Fruit fly (Drosophila melanogaster) whole organism, embryonic: Measurements from ENCODE around the gene CG15498.

Experiments used
- Adf1 ChIP-seq: fragments of 200-800 bp; sonication (Bioruptor generic); IDR thresholded peaks from 2 replicates; pipeline ENCODE4 v1.3.6; 2022; ENCODE audit warnings: missing biosample characterization, missing genetic modification characterization
- B-H2 ChIP-seq: fragments of 200-800 bp; sonication (Bioruptor generic); optimal IDR thresholded peaks from 2 replicates; lab custom pipeline; 2018; ENCODE audit warnings: missing biosample characterization, mild to moderate bottlenecking, missing genetic modification characterization
- Bdp1 ChIP-seq: fragments of 200-800 bp; sonication (Bioruptor generic); optimal IDR thresholded peaks from 3 replicates; lab custom pipeline; 2016; ENCODE audit warnings: missing biosample characterization, missing genetic modification characterization
- CG10543 ChIP-seq: fragments of 200-800 bp; sonication (Bioruptor generic); optimal IDR thresholded peaks from 3 replicates; lab custom pipeline; 2017; ENCODE audit warnings: missing biosample characterization, mild to moderate bottlenecking, missing genetic modification characterization, moderate library complexity
- CG1233 ChIP-seq: fragments of 200-800 bp; sonication (Bioruptor generic); optimal IDR thresholded peaks from 4 replicates; lab custom pipeline; 2018; ENCODE audit warnings: missing biosample characterization, mild to moderate bottlenecking, missing genetic modification characterization
- CG13624 ChIP-seq: fragments of 200-800 bp; sonication (Bioruptor generic); optimal IDR thresholded peaks from 2 replicates; lab custom pipeline; 2016; ENCODE audit warnings: missing biosample characterization, missing genetic modification characterization
- CG13894 ChIP-seq: fragments of 200-800 bp; sonication (Bioruptor generic); optimal IDR thresholded peaks from 3 replicates; lab custom pipeline; 2018; ENCODE audit warnings: missing biosample characterization, mild to moderate bottlenecking, missing genetic modification characterization, moderate library complexity
- CG15514 ChIP-seq: fragments of 200-800 bp; sonication (Bioruptor generic); optimal IDR thresholded peaks from 3 replicates; lab custom pipeline; 2017; ENCODE audit warnings: missing biosample characterization, missing genetic modification characterization, mild to moderate bottlenecking, moderate library complexity, missing genetic modification reagents
- CG16779 ChIP-seq: fragments of 200-800 bp; sonication (Bioruptor generic); IDR thresholded peaks from 2 replicates; pipeline ENCODE4 v1.3.6; 2022; ENCODE audit warnings: missing biosample characterization, missing genetic modification characterization
- CG1832 ChIP-seq: fragments of 200-800 bp; sonication (Bioruptor generic); optimal IDR thresholded peaks from 2 replicates; lab custom pipeline; 2017; ENCODE audit warnings: missing biosample characterization, mild to moderate bottlenecking, missing genetic modification characterization, inconsistent platforms
- CG2875 ChIP-seq: fragments of 200-800 bp; sonication (Bioruptor generic); optimal IDR thresholded peaks from 2 replicates; lab custom pipeline; 2017; ENCODE audit warnings: missing biosample characterization, mild to moderate bottlenecking, missing genetic modification characterization, missing genetic modification reagents
- CG3407 ChIP-seq: fragments of 200-800 bp; sonication (Bioruptor generic); optimal IDR thresholded peaks from 2 replicates; lab custom pipeline; 2018; ENCODE audit warnings: missing biosample characterization, mild to moderate bottlenecking, missing genetic modification characterization
- CG34224 ChIP-seq: fragments of 200-800 bp; sonication (Bioruptor generic); IDR thresholded peaks from 3 replicates; pipeline ENCODE4 v1.3.6; 2022; ENCODE audit warnings: missing biosample characterization, missing genetic modification characterization; ENCODE audit not compliant: partially characterized antibody
- CG34376 ChIP-seq: fragments of 200-800 bp; sonication (Bioruptor generic); optimal IDR thresholded peaks from 2 replicates; lab custom pipeline; 2018; ENCODE audit warnings: missing biosample characterization, mild to moderate bottlenecking, missing genetic modification characterization
- CG5245 ChIP-seq: fragments of 200-800 bp; sonication (Bioruptor generic); optimal IDR thresholded peaks from 3 replicates; lab custom pipeline; 2016; ENCODE audit warnings: missing biosample characterization, missing genetic modification characterization
- CG7357 ChIP-seq: fragments of 200-800 bp; sonication (Bioruptor generic); IDR thresholded peaks from 3 replicates; pipeline ENCODE4 v1.3.6; 2022; ENCODE audit warnings: missing biosample characterization, missing genetic modification characterization
- CG8924 ChIP-seq: fragments of 200-800 bp; optimal IDR thresholded peaks from 3 replicates; lab custom pipeline; 2019; ENCODE audit warnings: missing biosample characterization, mild to moderate bottlenecking, missing genetic modification characterization, moderate library complexity
- Dbx ChIP-seq: fragments of 200-800 bp; sonication (Bioruptor generic); IDR thresholded peaks from 3 replicates; pipeline ENCODE4 v1.3.6; 2022; ENCODE audit warnings: missing biosample characterization, missing genetic modification characterization
- Doc2 ChIP-seq: fragments of 200-800 bp; sonication (Bioruptor generic); IDR thresholded peaks from 2 replicates; pipeline ENCODE4 v1.3.6; 2022; ENCODE audit warnings: missing biosample characterization, missing genetic modification characterization
- Ets65A ChIP-seq: fragments of 200-800 bp; sonication (Bioruptor generic); peaks from one replicate; lab custom pipeline; 2016; ENCODE audit warnings: missing biosample characterization, missing genetic modification characterization
- Med ChIP-seq: fragments of 200-800 bp; sonication (Bioruptor generic); peaks from one replicate; lab custom pipeline; 2016; ENCODE audit warnings: missing biosample characterization, missing genetic modification characterization, mild to moderate bottlenecking, inconsistent platforms, moderate library complexity
- NK7.1 ChIP-seq: fragments of 200-800 bp; sonication (Bioruptor generic); optimal IDR thresholded peaks from 3 replicates; lab custom pipeline; 2016; ENCODE audit warnings: missing biosample characterization, missing genetic modification characterization
- Oaz ChIP-seq: fragments of 200-800 bp; sonication (Bioruptor generic); IDR thresholded peaks from 2 replicates; pipeline ENCODE4 v1.3.6; 2022; ENCODE audit warnings: missing biosample characterization, missing genetic modification characterization
- Pdp1 ChIP-seq, 2 experiments: fragments of 200-800 bp; sonication (Bioruptor generic); optimal IDR thresholded peaks; 3 replicates each; lab custom pipeline; 2016; ENCODE audit warnings: missing biosample characterization in 2 of 2, missing genetic modification characterization in 2 of 2, mild to moderate bottlenecking in 1 of 2, moderate library complexity in 1 of 2
- Rfx ChIP-seq: fragments of 200-800 bp; sonication (Bioruptor generic); IDR thresholded peaks from 2 replicates; pipeline ENCODE4 v1.3.6; 2022; ENCODE audit warnings: missing biosample characterization, missing genetic modification characterization
- Scr ChIP-seq: fragments of 200-800 bp; sonication (Bioruptor generic); IDR thresholded peaks from 2 replicates; pipeline ENCODE4 v1.3.6; 2022; ENCODE audit warnings: missing biosample characterization, missing genetic modification characterization; ENCODE audit not compliant: partially characterized antibody
- Sin3A ChIP-seq: fragments of >200 bp; optimal IDR thresholded peaks from 2 replicates; lab custom pipeline; 2018
- ara ChIP-seq: fragments of 200-800 bp; sonication (Bioruptor generic); IDR thresholded peaks from 2 replicates; pipeline ENCODE4 v1.3.6; 2022; ENCODE audit warnings: missing biosample characterization, missing genetic modification characterization
- bigmax ChIP-seq: fragments of 200-800 bp; sonication (Bioruptor generic); optimal IDR thresholded peaks from 2 replicates; lab custom pipeline; 2018; ENCODE audit warnings: missing biosample characterization, mild to moderate bottlenecking, missing genetic modification characterization
- chinmo ChIP-seq: fragments of 200-800 bp; sonication (Bioruptor generic); IDR thresholded peaks from 4 replicates; pipeline ENCODE4 v1.3.6; 2022; ENCODE audit warnings: missing biosample characterization, missing genetic modification characterization; ENCODE audit not compliant: partially characterized antibody
- ci ChIP-seq: fragments of 200-800 bp; sonication (Bioruptor generic); IDR thresholded peaks from 3 replicates; pipeline ENCODE4 v1.3.6; 2022; ENCODE audit warnings: missing biosample characterization, missing genetic modification characterization
- crol ChIP-seq: fragments of 200-800 bp; sonication (Bioruptor generic); IDR thresholded peaks from 2 replicates; pipeline ENCODE4 v1.3.6; 2022; ENCODE audit warnings: missing biosample characterization, missing genetic modification characterization
- esg ChIP-seq: fragments of 200-800 bp; sonication (Bioruptor generic); conservative IDR thresholded peaks from 2 replicates; pipeline ENCODE4 v1.3.6; 2022; ENCODE audit warnings: missing biosample characterization, missing genetic modification characterization
- ind ChIP-seq: fragments of 200-800 bp; sonication (Bioruptor generic); optimal IDR thresholded peaks from 3 replicates; lab custom pipeline; 2016; ENCODE audit warnings: missing biosample characterization, missing genetic modification characterization
- kni ChIP-seq: fragments of 200-800 bp; sonication (Bioruptor generic); optimal IDR thresholded peaks from 3 replicates; lab custom pipeline; 2017; ENCODE audit warnings: mild to moderate bottlenecking, missing biosample characterization, missing genetic modification reagents, missing genetic modification characterization
- nom ChIP-seq: fragments of 200-800 bp; sonication (Bioruptor generic); optimal IDR thresholded peaks from 2 replicates; lab custom pipeline; 2017; ENCODE audit warnings: missing biosample characterization, missing genetic modification characterization, mild to moderate bottlenecking, moderate library complexity, missing genetic modification reagents
- oc ChIP-seq: fragments of 200-800 bp; sonication (Bioruptor generic); optimal IDR thresholded peaks from 2 replicates; lab custom pipeline; 2018; ENCODE audit warnings: missing biosample characterization, mild to moderate bottlenecking, missing genetic modification characterization, moderate library complexity
- org-1 ChIP-seq: fragments of 200-800 bp; sonication (Bioruptor generic); optimal IDR thresholded peaks from 2 replicates; lab custom pipeline; 2017; ENCODE audit warnings: missing biosample characterization, missing genetic modification characterization
- otp ChIP-seq: fragments of 200-800 bp; sonication (Bioruptor generic); IDR thresholded peaks from 3 replicates; pipeline ENCODE4, ENCODE4 v1.3.6; 2022; ENCODE audit warnings: missing biosample characterization, missing genetic modification characterization
- pros ChIP-seq: fragments of 200-800 bp; sonication (Bioruptor generic); optimal IDR thresholded peaks from 3 replicates; lab custom pipeline; 2019; ENCODE audit warnings: missing biosample characterization, mild to moderate bottlenecking, missing genetic modification characterization, moderate library complexity
- psq ChIP-seq: fragments of 200-800 bp; sonication (Bioruptor generic); optimal IDR thresholded peaks from 2 replicates; lab custom pipeline; 2017; ENCODE audit warnings: missing biosample characterization, missing genetic modification characterization
- rib ChIP-seq: fragments of 200-800 bp; sonication (Bioruptor generic); IDR thresholded peaks from 2 replicates; pipeline ENCODE4 v1.3.6; 2022; ENCODE audit warnings: missing biosample characterization, missing genetic modification characterization
- ro ChIP-seq: fragments of 200-800 bp; sonication (Bioruptor generic); IDR thresholded peaks from 2 replicates; pipeline ENCODE4 v1.3.6; 2022; ENCODE audit warnings: missing biosample characterization, missing genetic modification characterization
- sens ChIP-seq: fragments of 200-800 bp; sonication (Bioruptor generic); peaks from one replicate; lab custom pipeline; 2016; ENCODE audit warnings: missing biosample characterization, missing genetic modification characterization
- shn ChIP-seq: fragments of 200-800 bp; sonication (Bioruptor generic); optimal IDR thresholded peaks from 3 replicates; lab custom pipeline; 2016; ENCODE audit warnings: missing biosample characterization, missing genetic modification characterization
- sna ChIP-seq: fragments of 200-800 bp; sonication (Bioruptor generic); IDR thresholded peaks from 2 replicates; pipeline ENCODE4 v1.3.6; 2022; ENCODE audit warnings: missing biosample characterization, missing genetic modification characterization; ENCODE audit not compliant: partially characterized antibody
- stwl ChIP-seq: fragments of 200-800 bp; sonication (Bioruptor generic); optimal IDR thresholded peaks from 3 replicates; lab custom pipeline; 2018; ENCODE audit warnings: missing biosample characterization, mild to moderate bottlenecking, missing genetic modification characterization, moderate library complexity
- z ChIP-seq: fragments of 200-800 bp; sonication (Bioruptor generic); IDR thresholded peaks from 3 replicates; pipeline ENCODE4 v1.3.6; 2022; ENCODE audit warnings: missing biosample characterization, missing genetic modification characterization

CG15498 gene

DNA sequence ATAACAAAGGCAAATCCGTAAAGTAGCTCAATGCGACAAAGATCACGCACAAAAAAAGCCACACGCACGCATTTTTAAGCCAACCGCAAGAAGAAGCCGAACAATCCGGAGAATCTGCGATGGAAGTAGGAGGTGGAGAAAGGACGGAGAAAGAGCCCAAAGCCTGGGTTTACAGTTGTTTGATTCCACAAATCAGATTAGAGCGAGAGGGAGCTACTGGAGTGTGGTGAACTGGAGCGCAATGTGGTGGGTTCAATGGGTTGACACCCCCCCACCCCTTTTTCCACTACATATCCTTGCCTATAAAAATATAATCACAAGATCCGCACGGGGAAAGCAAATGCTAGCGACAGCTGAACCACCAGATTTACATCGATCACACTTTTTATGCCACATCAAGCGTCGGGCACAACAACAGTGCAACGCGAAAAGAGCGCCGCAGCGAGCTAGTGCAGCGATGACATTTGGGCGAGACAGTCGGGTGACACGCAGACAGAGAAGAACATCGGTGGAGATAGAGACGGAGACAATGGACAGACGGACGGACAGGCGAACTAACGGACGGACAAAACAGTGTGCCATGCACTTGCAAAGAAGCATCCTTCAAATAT is 24.9 kb upstream of the CG15498 start:
- peak; percentile 51 for TF ChIP-seq kni (GFP tag; lab: Kevin White, UChicago)
- TF ChIP-seq sens (GFP tag; lab: Kevin White, UChicago): peak; percentile 61
- TF ChIP-seq Sin3A: no peak
- TF ChIP-seq CG1832: peak; percentile 47
- no peak for TF ChIP-seq CG15514 (GFP tag; lab: Kevin White, UChicago)
- TF ChIP-seq Ets65A (GFP tag; lab: Kevin White, UChicago): peak; percentile 68
- TF ChIP-seq Rfx (GFP tag; lab: Robert Waterston, UW): 0 out of 2 replicates have a peak, but pooled peaks have one; percentile 8
- 0 out of 4 replicates have a peak, but pooled peaks have one; percentile 13 for TF ChIP-seq chinmo
- TF ChIP-seq CG7357 (GFP tag; lab: Robert Waterston, UW): peak; percentile 63; the same call in 2 of the 3 replicates
- TF ChIP-seq CG16779 (GFP tag; lab: Robert Waterston, UW): no peak
- no peak for TF ChIP-seq bigmax
- peak; percentile 10 for TF ChIP-seq stwl (tag; lab: Kevin White, UChicago)
- TF ChIP-seq pros: peak; percentile 72
- TF ChIP-seq Dbx (GFP tag; lab: Robert Waterston, UW): peak; percentile 24; the same call in 1 of the 3 replicates
- TF ChIP-seq Scr (GFP tag; lab: Robert Waterston, UW): peak; percentile 11; the same call in 1 of the 2 replicates
- TF ChIP-seq CG5245 (GFP tag; lab: Kevin White, UChicago): peak; percentile 25
- no peak for TF ChIP-seq ind (GFP tag; lab: Kevin White, UChicago)
- TF ChIP-seq NK7.1 (GFP tag; lab: Kevin White, UChicago): no peak
- TF ChIP-seq org-1 (GFP tag; lab: Kevin White, UChicago): no peak
- TF ChIP-seq oc: peak; percentile 93
- TF ChIP-seq Med (GFP tag; lab: Kevin White, UChicago): peak; percentile 68
- TF ChIP-seq ara: 0 out of 2 replicates have a peak, but pooled peaks have one; percentile 30
- TF ChIP-seq sna (GFP tag; lab: Robert Waterston, UW): no peak

DNA sequence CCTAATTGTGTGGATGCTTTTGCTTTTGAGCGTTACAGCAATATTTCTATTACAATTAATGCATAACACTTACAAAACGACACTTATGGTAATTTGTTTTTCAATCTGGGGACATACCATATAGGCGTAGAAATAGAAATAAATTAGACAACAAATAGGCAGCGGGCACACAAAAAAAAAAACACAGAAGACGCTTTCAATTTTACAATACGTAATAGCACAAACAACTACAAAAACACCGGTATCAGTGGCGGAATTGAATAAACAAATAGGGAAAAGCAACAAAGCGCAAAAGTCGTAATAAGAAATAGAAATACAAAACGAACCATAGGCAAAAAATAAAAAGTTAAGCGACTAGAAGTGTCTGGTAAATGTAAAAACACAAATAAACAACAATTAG is 24.1 kb upstream of the CG15498 start:
- no peak for TF ChIP-seq CG34224
- TF ChIP-seq CG13624 (GFP tag; lab: Kevin White, UChicago): peak; percentile 10
- no peak for TF ChIP-seq esg (GFP tag; lab: Robert Waterston, UW)
- peak in 1 of 2 experiments; percentile 64 for TF ChIP-seq Pdp1 (GFP tag; optimal IDR thresholded peaks at IDR 0.05; lab: Kevin White, UChicago)
- 0 out of 4 replicates have a peak, but pooled peaks have one; percentile 66 for TF ChIP-seq chinmo
- no peak for TF ChIP-seq shn (GFP tag; lab: Kevin White, UChicago)
- no peak for TF ChIP-seq Oaz (GFP tag; lab: Robert Waterston, UW)
- TF ChIP-seq Bdp1 (GFP tag; lab: Kevin White, UChicago): no peak
- TF ChIP-seq, all 482 proteins: peak for 3

DNA sequence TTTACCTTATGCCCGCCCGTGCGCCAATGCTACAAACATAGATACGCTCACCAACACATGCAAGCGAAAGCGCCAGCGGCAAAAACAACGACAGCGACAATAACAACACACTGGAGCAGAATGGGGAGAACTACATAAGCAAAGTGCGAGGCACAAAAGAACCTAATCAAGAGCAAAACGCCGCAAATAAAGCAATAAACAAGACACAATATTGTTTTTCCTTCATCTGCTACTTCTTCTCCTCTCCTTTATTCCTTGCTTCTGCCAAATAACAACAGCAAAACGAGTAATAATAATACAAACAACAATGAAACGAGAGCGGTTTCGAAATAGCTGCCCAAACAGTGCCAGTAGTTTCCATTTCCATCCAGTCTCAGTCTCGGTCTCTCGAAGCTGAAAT is 23.0 kb upstream of the CG15498 start:
- TF ChIP-seq CG10543 (peak; percentile 43), ro (GFP tag; lab: Robert Waterston, UW) (no peak), crol (peak; percentile 44; the same call in 1 of the 2 replicates), CG8924 (tag; lab: Kevin White, UChicago) (peak; percentile 0), Pdp1 (GFP tag; optimal IDR thresholded peaks at IDR 0.05; lab: Kevin White, UChicago) (peak in 1 of 2 experiments; percentile 39), sens (GFP tag; lab: Kevin White, UChicago) (peak; percentile 65), nom (GFP tag; lab: Kevin White, UChicago) (peak; percentile 72), rib (GFP tag; lab: Robert Waterston, UW) (no peak), otp (GFP tag; lab: Robert Waterston, UW) (no peak), CG34376 (GFP tag; lab: Kevin White, UChicago) (peak; percentile 54), CG2875 (GFP tag; lab: Kevin White, UChicago) (no peak), ci (GFP tag; lab: Robert Waterston, UW) (peak; percentile 46; the same call in 1 of the 3 replicates), B-H2 (GFP tag; lab: Kevin White, UChicago) (peak; percentile 27), z (GFP tag; lab: Robert Waterston, UW) (no peak), Med (GFP tag; lab: Kevin White, UChicago) (peak; percentile 14), Doc2 (GFP tag; lab: Robert Waterston, UW) (no peak), psq (GFP tag; lab: Kevin White, UChicago) (peak; percentile 32), CG3407 (GFP tag; lab: Kevin White, UChicago) (peak; percentile 8), Adf1 (GFP tag; lab: Robert Waterston, UW) (peak; percentile 31; the same call in 1 of the 2 replicates), CG13894 (tag; lab: Kevin White, UChicago) (peak; percentile 34), CG1233 (GFP tag; lab: Kevin White, UChicago) (no peak)
